Fruit fly (Drosophila melanogaster) whole organism, wandering third instar larva: ENCODE results near the gene CG1074.

Experiments used
- Abd-B ChIP-seq: fragments of >200 bp; optimal IDR thresholded peaks from 2 replicates; lab custom pipeline; 2017; ENCODE audit warnings: missing biosample characterization, missing genetic modification characterization
- CG32264 ChIP-seq: fragments of 200-800 bp; sonication (Bioruptor generic); optimal IDR thresholded peaks from 2 replicates; lab custom pipeline; 2016; ENCODE audit warnings: missing biosample characterization, missing genetic modification characterization
- CG9705 ChIP-seq: fragments of 200-800 bp; sonication (Bioruptor generic); optimal IDR thresholded peaks from 2 replicates; lab custom pipeline; 2018; ENCODE audit warnings: missing biosample characterization, mild to moderate bottlenecking, missing genetic modification characterization
- CrebA ChIP-seq: fragments of 200-800 bp; sonication (Bioruptor generic); optimal IDR thresholded peaks from 2 replicates; lab custom pipeline; 2016; ENCODE audit warnings: missing biosample characterization, mild to moderate bottlenecking, missing genetic modification characterization, borderline replicate concordance
- Dfd ChIP-seq: fragments of >200 bp; optimal IDR thresholded peaks from 2 replicates; lab custom pipeline; 2017; ENCODE audit warnings: missing biosample characterization, missing genetic modification characterization
- Dif ChIP-seq: fragments of 200-275, 200-300 bp; sonication (Bioruptor generic); optimal IDR thresholded peaks from 2 replicates; lab custom pipeline; 2018; ENCODE audit warnings: missing biosample characterization, missing genetic modification characterization; ENCODE audit not compliant: partially characterized antibody
- GATAd ChIP-seq: sonication (Bioruptor generic); optimal IDR thresholded peaks from 2 replicates; lab custom pipeline; 2016; ENCODE audit warnings: missing biosample characterization, missing genetic modification characterization
- HLH106 ChIP-seq: fragments of 200-800 bp; optimal IDR thresholded peaks from 3 replicates; lab custom pipeline; 2019; ENCODE audit warnings: missing biosample characterization, mild to moderate bottlenecking, missing genetic modification characterization, moderate library complexity
- Hnf4 ChIP-seq: fragments of 200-800 bp; sonication (Bioruptor generic); optimal IDR thresholded peaks from 2 replicates; lab custom pipeline; 2016; ENCODE audit warnings: missing biosample characterization, mild to moderate bottlenecking, missing genetic modification characterization
- Hr78 ChIP-seq: fragments of >200 bp; optimal IDR thresholded peaks from 2 replicates; lab custom pipeline; 2017; ENCODE audit warnings: missing biosample characterization, missing genetic modification characterization
- Hr83 ChIP-seq: fragments of 200-300 bp; sonication (Bioruptor generic); optimal IDR thresholded peaks from 2 replicates; lab custom pipeline; 2016; ENCODE audit warnings: missing biosample characterization, mild to moderate bottlenecking, missing genetic modification characterization, moderate library complexity; ENCODE audit not compliant: poor library complexity, severe bottlenecking
- Jra ChIP-seq: sonication (Bioruptor generic); optimal IDR thresholded peaks from 2 replicates; lab custom pipeline; 2016; ENCODE audit warnings: missing biosample characterization, missing genetic modification characterization
- Mio ChIP-seq: sonication (Bioruptor generic); optimal IDR thresholded peaks from 2 replicates; lab custom pipeline; 2016; ENCODE audit warnings: missing biosample characterization, missing genetic modification characterization
- Myc ChIP-seq: fragments of >200 bp; optimal IDR thresholded peaks from 2 replicates; lab custom pipeline; 2017
- N ChIP-seq: fragments of >200 bp; optimal IDR thresholded peaks from 2 replicates; lab custom pipeline; 2018; ENCODE audit warnings: missing biosample characterization, missing external identifiers, missing genetic modification characterization
- OdsH ChIP-seq: fragments of 200-800 bp; sonication (Bioruptor generic); optimal IDR thresholded peaks from 2 replicates; lab custom pipeline; 2016; ENCODE audit warnings: missing biosample characterization, mild to moderate bottlenecking, missing genetic modification characterization
- Rel ChIP-seq, 2 experiments: fragments of 200-800 bp; sonication (Bioruptor generic) in 1 of 2; optimal IDR thresholded peaks; 2 replicates in 1 of 2; 3 replicates in 1 of 2; lab custom pipeline; 2016 to 2019; ENCODE audit warnings: mild to moderate bottlenecking in 2 of 2, missing biosample characterization in 2 of 2, missing genetic modification characterization in 2 of 2, moderate library complexity in 1 of 2
- Sp1 ChIP-seq: fragments of 200-800 bp; sonication (Bioruptor generic); optimal IDR thresholded peaks from 3 replicates; lab custom pipeline; 2019; ENCODE audit warnings: missing biosample characterization, mild to moderate bottlenecking, missing genetic modification characterization, moderate library complexity
- Vsx2 ChIP-seq: fragments of 200-300, 225-300 bp; sonication (Bioruptor generic); optimal IDR thresholded peaks from 2 replicates; lab custom pipeline; 2018; ENCODE audit warnings: missing biosample characterization, missing genetic modification characterization; ENCODE audit not compliant: partially characterized antibody
- br ChIP-seq: fragments of 200-800 bp; sonication (Bioruptor generic); optimal IDR thresholded peaks from 2 replicates; lab custom pipeline; 2016; ENCODE audit warnings: missing biosample characterization, missing genetic modification characterization
- brk ChIP-seq: fragments of 200-800 bp; sonication (Bioruptor generic); optimal IDR thresholded peaks from 2 replicates; lab custom pipeline; 2016; ENCODE audit warnings: missing biosample characterization, mild to moderate bottlenecking, missing genetic modification characterization
- dl ChIP-seq, 2 experiments: fragments of 175-275, 200-275 bp in 1 of 2; fragments of 200-275 bp in 1 of 2; sonication (Bioruptor generic); optimal IDR thresholded peaks; lab custom pipeline; 2018; ENCODE audit warnings: mild to moderate bottlenecking in 2 of 2, missing biosample characterization in 2 of 2, missing genetic modification characterization in 2 of 2, moderate library complexity in 2 of 2; ENCODE audit not compliant: partially characterized antibody in 2 of 2, insufficient read depth in 1 of 2
- dmrt93B ChIP-seq: fragments of 200-800 bp; sonication (Bioruptor generic); optimal IDR thresholded peaks from 2 replicates; lab custom pipeline; 2018; ENCODE audit warnings: missing biosample characterization, mild to moderate bottlenecking, missing genetic modification characterization
- dsf ChIP-seq: sonication (Bioruptor generic); optimal IDR thresholded peaks from 2 replicates; lab custom pipeline; 2016; ENCODE audit warnings: missing biosample characterization, missing genetic modification characterization, borderline replicate concordance
- ey ChIP-seq: fragments of 200-800 bp; sonication (Bioruptor generic); optimal IDR thresholded peaks from 2 replicates; lab custom pipeline; 2016; ENCODE audit warnings: missing biosample characterization, missing genetic modification characterization
- foxo ChIP-seq, 2 experiments: fragments of 200-800 bp; sonication (Bioruptor generic); optimal IDR thresholded peaks; 2 replicates in 1 of 2; 3 replicates in 1 of 2; lab custom pipeline; 2016 to 2017; ENCODE audit warnings: missing biosample characterization in 2 of 2, missing genetic modification characterization in 2 of 2
- fru ChIP-seq: fragments of 200-800 bp; sonication (Bioruptor generic); optimal IDR thresholded peaks from 3 replicates; lab custom pipeline; 2016; ENCODE audit warnings: missing biosample characterization, mild to moderate bottlenecking, missing genetic modification characterization
- h ChIP-seq: fragments of 200-800 bp; sonication (Bioruptor generic); optimal IDR thresholded peaks from 3 replicates; lab custom pipeline; 2016; ENCODE audit warnings: missing biosample characterization, mild to moderate bottlenecking, missing genetic modification characterization
- jim ChIP-seq: fragments of 175-275, 200-325 bp; sonication (Bioruptor generic); optimal IDR thresholded peaks from 2 replicates; lab custom pipeline; 2016; ENCODE audit warnings: missing biosample characterization, mild to moderate bottlenecking, missing genetic modification characterization
- lola ChIP-seq: fragments of >200 bp; optimal IDR thresholded peaks from 2 replicates; lab custom pipeline; 2017; ENCODE audit warnings: missing biosample characterization, missing genetic modification characterization
- pan ChIP-seq: fragments of >200 bp; optimal IDR thresholded peaks from 2 replicates; lab custom pipeline; 2017
- psq ChIP-seq: fragments of 200-800 bp; sonication (Bioruptor generic); optimal IDR thresholded peaks from 3 replicates; lab custom pipeline; 2017; ENCODE audit warnings: missing biosample characterization, mild to moderate bottlenecking, missing genetic modification characterization, moderate library complexity
- rgr ChIP-seq: fragments of 200-800 bp; sonication (Bioruptor generic); optimal IDR thresholded peaks from 3 replicates; lab custom pipeline; 2016; ENCODE audit warnings: missing biosample characterization, mild to moderate bottlenecking, missing genetic modification characterization
- sage ChIP-seq: fragments of 200-800 bp; sonication (Bioruptor generic); optimal IDR thresholded peaks from 2 replicates; lab custom pipeline; 2016; ENCODE audit warnings: missing biosample characterization, mild to moderate bottlenecking, missing genetic modification characterization
- sv ChIP-seq: fragments of 200-800 bp; sonication (Bioruptor generic); optimal IDR thresholded peaks from 3 replicates; lab custom pipeline; 2016; ENCODE audit warnings: missing biosample characterization, missing genetic modification characterization
- tai ChIP-seq: sonication (Bioruptor generic); optimal IDR thresholded peaks from 2 replicates; lab custom pipeline; 2016; ENCODE audit warnings: missing biosample characterization, missing genetic modification characterization
- usp ChIP-seq: fragments of >200 bp; optimal IDR thresholded peaks from 2 replicates; lab custom pipeline; 2017; ENCODE audit warnings: missing biosample characterization, missing genetic modification characterization
- woc ChIP-seq: sonication (Bioruptor generic); optimal IDR thresholded peaks from 2 replicates; lab custom pipeline; 2016; ENCODE audit warnings: missing biosample characterization, mild to moderate bottlenecking, missing genetic modification characterization

The CG1074 gene

DNA sequence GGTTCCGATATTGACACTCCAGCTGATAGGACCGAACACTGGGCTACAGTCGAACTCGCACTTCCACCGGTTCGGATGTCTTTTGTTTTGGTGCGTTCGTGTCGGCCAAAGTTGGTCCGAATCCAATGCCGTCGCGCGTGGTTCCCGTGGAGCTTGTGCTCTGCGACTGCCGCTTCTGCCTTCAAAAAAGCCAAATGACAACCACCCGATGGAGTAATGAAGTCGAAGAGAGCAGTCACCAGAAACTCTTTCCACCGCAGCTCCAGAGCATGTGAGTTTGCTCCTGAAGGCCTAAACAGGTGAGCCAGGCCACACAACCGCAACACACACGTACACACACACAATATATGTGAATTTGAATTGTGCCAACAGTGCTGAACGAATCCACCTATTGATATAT is 39.6 kb upstream of the CG1074 start, which contains the start of gene CG34112:
TSS of gene CG34112 (minus strand) at position 143 of the 400 bp plus-strand sequence.
- peak; percentile 37 to 72 for TF ChIP-seq dl (GFP tag; optimal IDR thresholded peaks at IDR 0.05; lab: Kevin White, UChicago; ENCODE audit: insufficient read depth in 1 of 2, partially characterized antibody in 2 of 2)
- TF ChIP-seq dmrt93B (GFP tag; lab: Kevin White, UChicago): no peak
- no peak for TF ChIP-seq Myc
- no peak for TF ChIP-seq lola
- TF ChIP-seq Hr83 (GFP tag; lab: Kevin White, UChicago): peak; percentile 73
- peak; percentile 45 for TF ChIP-seq br (GFP tag; lab: Kevin White, UChicago)
- no peak for TF ChIP-seq usp (GFP tag; lab: Kevin White, UChicago)
- TF ChIP-seq CG32264 (GFP tag; lab: Kevin White, UChicago): no peak
- TF ChIP-seq psq (GFP tag; lab: Kevin White, UChicago): peak; percentile 8
- peak; percentile 80 for TF ChIP-seq Dif
- peak; percentile 53 for TF ChIP-seq h (GFP tag; lab: Kevin White, UChicago)
- TF ChIP-seq Vsx2: no peak
- no peak for TF ChIP-seq OdsH (GFP tag; lab: Kevin White, UChicago)
- TF ChIP-seq rgr (GFP tag; lab: Kevin White, UChicago): peak; percentile 5
- TF ChIP-seq Mio (GFP tag; lab: Kevin White, UChicago): no peak
- TF ChIP-seq jim (GFP tag; lab: Kevin White, UChicago): no peak
- TF ChIP-seq Hnf4 (GFP tag; lab: Kevin White, UChicago): peak; percentile 17
- no peak for TF ChIP-seq woc (GFP tag; lab: Kevin White, UChicago)
- no peak for TF ChIP-seq tai
- no peak for TF ChIP-seq fru (GFP tag; lab: Kevin White, UChicago)
- TF ChIP-seq Rel (GFP tag; optimal IDR thresholded peaks at IDR 0.05; lab: Kevin White, UChicago): no peak
- TF ChIP-seq Rel (tag; optimal IDR thresholded peaks at IDR 0.05; lab: Kevin White, UChicago): peak; percentile 53
- TF ChIP-seq N (GFP tag; lab: Kevin White, UChicago): no peak
- no peak for TF ChIP-seq HLH106 (tag; lab: Kevin White, UChicago)
- peak; percentile 11 for TF ChIP-seq Sp1
- TF ChIP-seq, all 38 proteins: peak for 10

DNA sequence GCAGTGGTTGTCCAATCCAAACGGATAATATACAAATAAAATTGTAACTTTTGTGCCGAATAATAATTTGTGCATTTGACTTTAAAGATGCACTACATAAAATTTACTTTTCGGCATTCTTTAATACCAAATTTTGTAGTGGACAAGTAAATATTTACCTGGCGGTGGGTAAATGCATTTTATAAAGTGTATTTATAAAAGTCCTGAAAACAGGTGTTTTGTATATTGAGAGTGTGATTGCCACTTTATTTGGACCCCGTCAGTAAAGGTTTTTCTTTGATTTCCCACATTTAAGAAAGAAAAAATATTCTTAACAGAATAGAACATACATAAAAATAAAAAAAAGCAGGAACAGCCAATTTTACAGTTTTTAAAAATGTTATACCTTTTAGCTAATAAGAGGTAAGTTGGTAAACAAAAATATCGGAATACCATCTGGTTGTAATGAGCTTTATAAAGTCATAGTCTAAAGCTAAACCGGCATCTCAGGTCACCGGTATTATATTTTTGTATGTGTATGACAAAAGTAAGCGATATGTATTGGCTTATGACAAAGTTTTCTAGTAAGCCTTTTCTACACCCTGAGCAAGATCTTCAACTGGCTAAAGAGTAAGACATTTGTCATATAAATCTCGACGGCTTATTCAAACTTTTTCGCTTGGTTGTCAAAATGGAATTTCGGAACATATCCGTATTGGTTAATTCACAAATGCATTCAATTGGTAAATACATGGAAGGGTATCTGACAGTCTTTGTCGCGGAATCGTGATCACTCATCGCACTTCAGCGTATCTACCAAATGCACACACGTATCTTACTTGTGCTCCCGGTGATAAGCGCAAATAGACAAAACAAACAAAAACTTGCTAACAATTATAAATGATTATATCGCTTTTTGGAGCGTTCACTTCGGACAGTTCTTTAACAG is 38.8 kb upstream of the CG1074 start:
- TF ChIP-seq CG32264 (GFP tag; lab: Kevin White, UChicago) (peak; percentile 95), Hnf4 (GFP tag; lab: Kevin White, UChicago) (peak; percentile 94), br (GFP tag; lab: Kevin White, UChicago) (peak; percentile 95), rgr (GFP tag; lab: Kevin White, UChicago) (peak; percentile 96), Mio (GFP tag; lab: Kevin White, UChicago) (peak; percentile 71), Jra (GFP tag; lab: Kevin White, UChicago) (peak; percentile 62), ey (GFP tag; lab: Kevin White, UChicago) (peak; percentile 97), Hr83 (GFP tag; lab: Kevin White, UChicago) (peak; percentile 53), brk (GFP tag; lab: Kevin White, UChicago) (peak; percentile 69), Dfd (GFP tag; lab: Kevin White, UChicago) (no peak), CrebA (GFP tag; lab: Kevin White, UChicago) (no peak), CG9705 (GFP tag; lab: Kevin White, UChicago) (peak; percentile 20), h (GFP tag; lab: Kevin White, UChicago) (peak; percentile 99), GATAd (GFP tag; lab: Kevin White, UChicago) (no peak), OdsH (GFP tag; lab: Kevin White, UChicago) (peak; percentile 95), fru (GFP tag; lab: Kevin White, UChicago) (peak; percentile 95), Rel (GFP tag; optimal IDR thresholded peaks at IDR 0.05; lab: Kevin White, UChicago) (peak; percentile 79), Rel (tag; optimal IDR thresholded peaks at IDR 0.05; lab: Kevin White, UChicago) (peak; percentile 60), Abd-B (GFP tag; lab: Kevin White, UChicago) (no peak), sage (GFP tag; lab: Kevin White, UChicago) (peak; percentile 92), Hr78 (GFP tag; lab: Kevin White, UChicago) (no peak), psq (GFP tag; lab: Kevin White, UChicago) (peak; percentile 84), sv (GFP tag; lab: Kevin White, UChicago) (peak; percentile 68), jim (GFP tag; lab: Kevin White, UChicago) (peak; percentile 43), Sp1 (peak; percentile 89), Vsx2 (no peak), Dif (no peak), tai (no peak), woc (GFP tag; lab: Kevin White, UChicago) (peak; percentile 96), N (GFP tag; lab: Kevin White, UChicago) (no peak), dmrt93B (GFP tag; lab: Kevin White, UChicago) (peak; percentile 80), lola (no peak), dl (GFP tag; optimal IDR thresholded peaks at IDR 0.05; lab: Kevin White, UChicago; ENCODE audit: insufficient read depth in 1 of 2, partially characterized antibody in 2 of 2) (no peak), Myc (peak; percentile 91), foxo (GFP tag; optimal IDR thresholded peaks at IDR 0.05; lab: Kevin White, UChicago) (peak; percentile 94 to 96), HLH106 (tag; lab: Kevin White, UChicago) (peak; percentile 89), pan (no peak), usp (GFP tag; lab: Kevin White, UChicago) (no peak), dsf (GFP tag; lab: Kevin White, UChicago) (peak; percentile 3)
- TF ChIP-seq, all 38 proteins: peak for 25
